Fruit fly (Drosophila melanogaster) whole organism, wandering third instar larva: Measurements from ENCODE around the gene SmD1.

ENCODE experiments used
- CG32264 ChIP-seq: fragments of 200-800 bp; sonication (Bioruptor generic); optimal IDR thresholded peaks from 2 replicates; lab custom pipeline; 2016; ENCODE audit warnings: missing biosample characterization, missing genetic modification characterization
- CG9705 ChIP-seq: fragments of 200-800 bp; sonication (Bioruptor generic); optimal IDR thresholded peaks from 2 replicates; lab custom pipeline; 2018; ENCODE audit warnings: missing biosample characterization, mild to moderate bottlenecking, missing genetic modification characterization
- Dfd ChIP-seq: fragments of >200 bp; optimal IDR thresholded peaks from 2 replicates; lab custom pipeline; 2017; ENCODE audit warnings: missing biosample characterization, missing genetic modification characterization
- Dif ChIP-seq: fragments of 200-275, 200-300 bp; sonication (Bioruptor generic); optimal IDR thresholded peaks from 2 replicates; lab custom pipeline; 2018; ENCODE audit warnings: missing biosample characterization, missing genetic modification characterization; ENCODE audit not compliant: partially characterized antibody
- GATAd ChIP-seq: sonication (Bioruptor generic); optimal IDR thresholded peaks from 2 replicates; lab custom pipeline; 2016; ENCODE audit warnings: missing biosample characterization, missing genetic modification characterization
- HLH106 ChIP-seq: fragments of 200-800 bp; optimal IDR thresholded peaks from 3 replicates; lab custom pipeline; 2019; ENCODE audit warnings: missing biosample characterization, mild to moderate bottlenecking, missing genetic modification characterization, moderate library complexity
- Hnf4 ChIP-seq: fragments of 200-800 bp; sonication (Bioruptor generic); optimal IDR thresholded peaks from 2 replicates; lab custom pipeline; 2016; ENCODE audit warnings: missing biosample characterization, mild to moderate bottlenecking, missing genetic modification characterization
- Hr78 ChIP-seq: fragments of >200 bp; optimal IDR thresholded peaks from 2 replicates; lab custom pipeline; 2017; ENCODE audit warnings: missing biosample characterization, missing genetic modification characterization
- Hr83 ChIP-seq: fragments of 200-300 bp; sonication (Bioruptor generic); optimal IDR thresholded peaks from 2 replicates; lab custom pipeline; 2016; ENCODE audit warnings: missing biosample characterization, mild to moderate bottlenecking, missing genetic modification characterization, moderate library complexity; ENCODE audit not compliant: poor library complexity, severe bottlenecking
- Jra ChIP-seq: sonication (Bioruptor generic); optimal IDR thresholded peaks from 2 replicates; lab custom pipeline; 2016; ENCODE audit warnings: missing biosample characterization, missing genetic modification characterization
- Mio ChIP-seq: sonication (Bioruptor generic); optimal IDR thresholded peaks from 2 replicates; lab custom pipeline; 2016; ENCODE audit warnings: missing biosample characterization, missing genetic modification characterization
- Myc ChIP-seq: fragments of >200 bp; optimal IDR thresholded peaks from 2 replicates; lab custom pipeline; 2017
- N ChIP-seq: fragments of >200 bp; optimal IDR thresholded peaks from 2 replicates; lab custom pipeline; 2018; ENCODE audit warnings: missing biosample characterization, missing external identifiers, missing genetic modification characterization
- OdsH ChIP-seq: fragments of 200-800 bp; sonication (Bioruptor generic); optimal IDR thresholded peaks from 2 replicates; lab custom pipeline; 2016; ENCODE audit warnings: missing biosample characterization, mild to moderate bottlenecking, missing genetic modification characterization
- Rel ChIP-seq, 2 experiments: fragments of 200-800 bp; sonication (Bioruptor generic) in 1 of 2; optimal IDR thresholded peaks; 2 replicates in 1 of 2; 3 replicates in 1 of 2; lab custom pipeline; 2016 to 2019; ENCODE audit warnings: mild to moderate bottlenecking in 2 of 2, missing biosample characterization in 2 of 2, missing genetic modification characterization in 2 of 2, moderate library complexity in 1 of 2
- Sp1 ChIP-seq: fragments of 200-800 bp; sonication (Bioruptor generic); optimal IDR thresholded peaks from 3 replicates; lab custom pipeline; 2019; ENCODE audit warnings: missing biosample characterization, mild to moderate bottlenecking, missing genetic modification characterization, moderate library complexity
- br ChIP-seq: fragments of 200-800 bp; sonication (Bioruptor generic); optimal IDR thresholded peaks from 2 replicates; lab custom pipeline; 2016; ENCODE audit warnings: missing biosample characterization, missing genetic modification characterization
- brk ChIP-seq: fragments of 200-800 bp; sonication (Bioruptor generic); optimal IDR thresholded peaks from 2 replicates; lab custom pipeline; 2016; ENCODE audit warnings: missing biosample characterization, mild to moderate bottlenecking, missing genetic modification characterization
- dl ChIP-seq, 2 experiments: fragments of 175-275, 200-275 bp in 1 of 2; fragments of 200-275 bp in 1 of 2; sonication (Bioruptor generic); optimal IDR thresholded peaks; lab custom pipeline; 2018; ENCODE audit warnings: mild to moderate bottlenecking in 2 of 2, missing biosample characterization in 2 of 2, missing genetic modification characterization in 2 of 2, moderate library complexity in 2 of 2; ENCODE audit not compliant: partially characterized antibody in 2 of 2, insufficient read depth in 1 of 2
- dmrt93B ChIP-seq: fragments of 200-800 bp; sonication (Bioruptor generic); optimal IDR thresholded peaks from 2 replicates; lab custom pipeline; 2018; ENCODE audit warnings: missing biosample characterization, mild to moderate bottlenecking, missing genetic modification characterization
- ey ChIP-seq: fragments of 200-800 bp; sonication (Bioruptor generic); optimal IDR thresholded peaks from 2 replicates; lab custom pipeline; 2016; ENCODE audit warnings: missing biosample characterization, missing genetic modification characterization
- foxo ChIP-seq, 2 experiments: fragments of 200-800 bp; sonication (Bioruptor generic); optimal IDR thresholded peaks; 2 replicates in 1 of 2; 3 replicates in 1 of 2; lab custom pipeline; 2016 to 2017; ENCODE audit warnings: missing biosample characterization in 2 of 2, missing genetic modification characterization in 2 of 2
- fru ChIP-seq: fragments of 200-800 bp; sonication (Bioruptor generic); optimal IDR thresholded peaks from 3 replicates; lab custom pipeline; 2016; ENCODE audit warnings: missing biosample characterization, mild to moderate bottlenecking, missing genetic modification characterization
- h ChIP-seq: fragments of 200-800 bp; sonication (Bioruptor generic); optimal IDR thresholded peaks from 3 replicates; lab custom pipeline; 2016; ENCODE audit warnings: missing biosample characterization, mild to moderate bottlenecking, missing genetic modification characterization
- jim ChIP-seq: fragments of 175-275, 200-325 bp; sonication (Bioruptor generic); optimal IDR thresholded peaks from 2 replicates; lab custom pipeline; 2016; ENCODE audit warnings: missing biosample characterization, mild to moderate bottlenecking, missing genetic modification characterization
- lola ChIP-seq: fragments of >200 bp; optimal IDR thresholded peaks from 2 replicates; lab custom pipeline; 2017; ENCODE audit warnings: missing biosample characterization, missing genetic modification characterization
- psq ChIP-seq: fragments of 200-800 bp; sonication (Bioruptor generic); optimal IDR thresholded peaks from 3 replicates; lab custom pipeline; 2017; ENCODE audit warnings: missing biosample characterization, mild to moderate bottlenecking, missing genetic modification characterization, moderate library complexity
- rgr ChIP-seq: fragments of 200-800 bp; sonication (Bioruptor generic); optimal IDR thresholded peaks from 3 replicates; lab custom pipeline; 2016; ENCODE audit warnings: missing biosample characterization, mild to moderate bottlenecking, missing genetic modification characterization
- sage ChIP-seq: fragments of 200-800 bp; sonication (Bioruptor generic); optimal IDR thresholded peaks from 2 replicates; lab custom pipeline; 2016; ENCODE audit warnings: missing biosample characterization, mild to moderate bottlenecking, missing genetic modification characterization
- tai ChIP-seq: sonication (Bioruptor generic); optimal IDR thresholded peaks from 2 replicates; lab custom pipeline; 2016; ENCODE audit warnings: missing biosample characterization, missing genetic modification characterization
- usp ChIP-seq: fragments of >200 bp; optimal IDR thresholded peaks from 2 replicates; lab custom pipeline; 2017; ENCODE audit warnings: missing biosample characterization, missing genetic modification characterization

SmD1 gene

dm6 chr3L:12692561-12692880, 41.9 kb downstream of the SmD1 start:
- TF ChIP-seq Dfd (GFP tag; lab: Kevin White, UChicago) (peak; percentile 81), lola (no peak)

dm6 chr3L:12690337-12691171, 43.9 kb downstream of the SmD1 start:
- TF ChIP-seq Dif (GFP tag; lab: Kevin White, UChicago) (peak; percentile 6), tai (GFP tag; lab: Kevin White, UChicago) (no peak), Dfd (GFP tag; lab: Kevin White, UChicago) (peak; percentile 60)

DNA sequence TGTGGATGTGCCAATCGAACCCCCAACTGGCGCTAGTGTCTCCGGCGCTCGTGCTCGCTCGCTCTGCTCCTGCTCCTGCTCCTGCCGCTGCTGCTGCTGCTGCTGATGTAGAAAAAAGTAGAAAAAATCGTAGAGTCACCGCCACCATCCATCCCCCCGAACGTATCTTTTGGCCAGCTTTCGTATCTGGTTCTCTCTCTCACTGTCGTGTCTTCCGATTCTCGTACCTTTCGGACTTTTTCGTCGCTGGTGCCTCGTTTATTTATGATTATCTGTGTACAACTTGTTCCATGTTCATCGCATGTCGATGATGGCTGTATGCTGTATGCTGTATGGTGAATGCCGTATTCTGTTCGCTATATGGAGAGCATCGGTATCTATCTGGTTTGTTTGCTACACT, 45.7 kb downstream of the SmD1 start:
- no peak for TF ChIP-seq psq (GFP tag; lab: Kevin White, UChicago)
- TF ChIP-seq fru, result no peak
- TF ChIP-seq rgr (GFP tag; lab: Kevin White, UChicago), result no peak
- TF ChIP-seq ey (GFP tag; lab: Kevin White, UChicago), result no peak
- TF ChIP-seq br, result no peak
- no peak for TF ChIP-seq Sp1
- no peak for TF ChIP-seq GATAd (GFP tag; lab: Kevin White, UChicago)
- no peak for TF ChIP-seq dl (GFP tag; optimal IDR thresholded peaks at IDR 0.05; lab: Kevin White, UChicago; ENCODE audit: insufficient read depth in 1 of 2, partially characterized antibody in 2 of 2)
- no peak for TF ChIP-seq Jra (GFP tag; lab: Kevin White, UChicago)
- TF ChIP-seq HLH106, result no peak
- no peak for TF ChIP-seq sage (GFP tag; lab: Kevin White, UChicago)
- no peak for TF ChIP-seq foxo (GFP tag; optimal IDR thresholded peaks at IDR 0.05; lab: Kevin White, UChicago)
- no peak for TF ChIP-seq brk (GFP tag; lab: Kevin White, UChicago)
- TF ChIP-seq CG9705 (GFP tag; lab: Kevin White, UChicago), result no peak
- TF ChIP-seq OdsH (GFP tag; lab: Kevin White, UChicago), result no peak
- no peak for TF ChIP-seq Hnf4 (GFP tag; lab: Kevin White, UChicago)
- no peak for TF ChIP-seq Rel (GFP tag; optimal IDR thresholded peaks at IDR 0.05; lab: Kevin White, UChicago)
- no peak for TF ChIP-seq Rel (tag; optimal IDR thresholded peaks at IDR 0.05; lab: Kevin White, UChicago)
- no peak for TF ChIP-seq CG32264
- TF ChIP-seq lola, result no peak
- no peak for TF ChIP-seq dmrt93B (GFP tag; lab: Kevin White, UChicago)

DNA sequence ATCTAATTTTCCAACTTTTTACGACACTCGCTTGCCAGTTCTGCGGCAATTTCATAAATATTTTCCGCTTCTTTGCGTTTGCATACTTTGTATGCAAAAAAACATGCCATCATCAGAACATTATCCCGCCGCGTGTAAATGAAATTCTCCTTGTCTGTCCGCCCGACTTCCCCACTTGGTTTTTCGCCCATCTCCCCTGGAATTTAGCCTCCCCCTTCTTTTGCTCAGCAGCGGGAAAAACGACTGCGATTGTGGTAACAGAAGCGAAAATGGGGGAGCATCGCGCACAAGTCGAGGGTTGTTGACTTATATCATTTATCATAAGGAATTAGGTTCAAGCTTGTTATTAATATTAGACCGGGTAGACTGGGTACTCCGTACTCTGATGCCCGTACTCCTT, 48.3 kb downstream of the SmD1 start:
- TF ChIP-seq Hr83 (no peak), Jra (GFP tag; lab: Kevin White, UChicago) (no peak), CG9705 (GFP tag; lab: Kevin White, UChicago) (no peak), dmrt93B (GFP tag; lab: Kevin White, UChicago) (no peak), Hr78 (GFP tag; lab: Kevin White, UChicago) (no peak), br (no peak), N (no peak), Myc (lab: Kevin White, UChicago) (no peak), jim (GFP tag; lab: Kevin White, UChicago) (no peak), Dif (GFP tag; lab: Kevin White, UChicago) (no peak), tai (GFP tag; lab: Kevin White, UChicago) (no peak), Rel (GFP tag; optimal IDR thresholded peaks at IDR 0.05; lab: Kevin White, UChicago) (no peak), Rel (tag; optimal IDR thresholded peaks at IDR 0.05; lab: Kevin White, UChicago) (no peak), psq (GFP tag; lab: Kevin White, UChicago) (no peak), usp (no peak), CG32264 (no peak), h (GFP tag; lab: Kevin White, UChicago) (no peak), brk (GFP tag; lab: Kevin White, UChicago) (no peak), GATAd (GFP tag; lab: Kevin White, UChicago) (no peak), OdsH (GFP tag; lab: Kevin White, UChicago) (no peak), Mio (GFP tag; lab: Kevin White, UChicago) (no peak)
